Fruit fly (Drosophila melanogaster): ENCODE data around the gene CG12219.

The CG12219 gene

dm6 chrX:6340593-6341068 is 39.5 kb upstream of the CG12219 start (continued):
- peak; percentile 83 for TF ChIP-seq BtbVII (GFP tag; optimal IDR thresholded peaks at IDR 0.05)
- TF ChIP-seq ranshi (GFP tag; IDR thresholded peaks at IDR 0.05): no peak
- peak; percentile 50 for TF ChIP-seq CG3407 (GFP tag; optimal IDR thresholded peaks at IDR 0.05)
- TF ChIP-seq CG1832 (GFP tag; optimal IDR thresholded peaks at IDR 0.05): no peak
- peak; percentile 70 for TF ChIP-seq CG12104 (GFP tag; optimal IDR thresholded peaks at IDR 0.05)
- peak; percentile 65 for TF ChIP-seq CG17385 (GFP tag; optimal IDR thresholded peaks at IDR 0.05)
- TF ChIP-seq Six4 (GFP tag; optimal IDR thresholded peaks at IDR 0.05): peak; percentile 29
- no peak for TF ChIP-seq Opbp (GFP tag; IDR thresholded peaks at IDR 0.05; ENCODE audit: partially characterized antibody)
- TF ChIP-seq gcm2 (GFP tag; optimal IDR thresholded peaks at IDR 0.05): peak; percentile 27
- peak; percentile 49 for TF ChIP-seq zfh2 (GFP tag; optimal IDR thresholded peaks at IDR 0.05)
- peak; percentile 62 for TF ChIP-seq dysf (GFP tag; IDR thresholded peaks at IDR 0.05)
- no peak for TF ChIP-seq Hey (tag; optimal IDR thresholded peaks at IDR 0.05)
- TF ChIP-seq CG30403 (GFP tag; optimal IDR thresholded peaks at IDR 0.05): peak; percentile 78
- TF ChIP-seq eyg (GFP tag; optimal IDR thresholded peaks at IDR 0.05): peak; percentile 10
- no peak for TF ChIP-seq Sry-δ (GFP tag; optimal IDR thresholded peaks at IDR 0.05)
- TF ChIP-seq CG10147 (GFP tag; optimal IDR thresholded peaks at IDR 0.05): peak; percentile 91
- TF ChIP-seq Oaz (GFP tag; IDR thresholded peaks at IDR 0.05): no peak
- peak; percentile 83 for TF ChIP-seq CG10979 (tag; optimal IDR thresholded peaks at IDR 0.05)
- TF ChIP-seq peb (GFP tag; IDR thresholded peaks at IDR 0.05): peak; percentile 35; the same call in 1 of the 2 replicates
- peak in 1 of 2 experiments; percentile 83 for TF ChIP-seq Eip74EF (GFP tag; optimal IDR thresholded peaks at IDR 0.05)
- TF ChIP-seq ewg (GFP tag; optimal IDR thresholded peaks at IDR 0.05): peak; percentile 58
- peak; percentile 54 for TF ChIP-seq CG9817 (tag; optimal IDR thresholded peaks at IDR 0.05)
- peak; percentile 27 for TF ChIP-seq CG4820 (GFP tag; optimal IDR thresholded peaks at IDR 0.05)
- peak; percentile 74 for TF ChIP-seq CG1529 (GFP tag; optimal IDR thresholded peaks at IDR 0.05)
- no peak for TF ChIP-seq grn (GFP tag; optimal IDR thresholded peaks at IDR 0.05)
- peak; percentile 87 for TF ChIP-seq CG17361 (GFP tag; IDR thresholded peaks at IDR 0.05)
- no peak for TF ChIP-seq emc (GFP tag; optimal IDR thresholded peaks at IDR 0.05)
- peak; percentile 77 for TF ChIP-seq PHDP (tag; optimal IDR thresholded peaks at IDR 0.05)
- no peak for TF ChIP-seq mld (GFP tag; IDR thresholded peaks at IDR 0.05; ENCODE audit: partially characterized antibody)
- TF ChIP-seq ap (GFP tag; IDR thresholded peaks at IDR 0.05): no peak
- TF ChIP-seq aop (GFP tag; IDR thresholded peaks at IDR 0.05): no peak
- TF ChIP-seq MTF-1 (GFP tag; optimal IDR thresholded peaks at IDR 0.05; ENCODE audit: borderline replicate concordance): no peak
- peak; percentile 67 for TF ChIP-seq Usf (GFP tag; optimal IDR thresholded peaks at IDR 0.05)
- TF ChIP-seq wdn (GFP tag; IDR thresholded peaks at IDR 0.05): peak; percentile 50; the same call in 1 of the 2 replicates
- no peak for TF ChIP-seq dati (GFP tag; IDR thresholded peaks at IDR 0.05)
- peak; percentile 40; the same call in 1 of the 3 replicates for TF ChIP-seq Aef1 (GFP tag; IDR thresholded peaks at IDR 0.05)
- TF ChIP-seq CG9727 (GFP tag; optimal IDR thresholded peaks at IDR 0.05): peak; percentile 80
- peak; percentile 28 for TF ChIP-seq CG2202 (tag; optimal IDR thresholded peaks at IDR 0.05)
- TF ChIP-seq CG13894 (tag; optimal IDR thresholded peaks at IDR 0.05): peak; percentile 44
- TF ChIP-seq Antp (GFP tag; optimal IDR thresholded peaks at IDR 0.05): peak; percentile 3
- no peak for TF ChIP-seq tx (GFP tag; optimal IDR thresholded peaks at IDR 0.05)
- peak; percentile 73 for TF ChIP-seq bcd (GFP tag; optimal IDR thresholded peaks at IDR 0.05)
- TF ChIP-seq CG30020 (tag; optimal IDR thresholded peaks at IDR 0.05): peak; percentile 34
- no peak for TF ChIP-seq CG1792 (GFP tag; optimal IDR thresholded peaks at IDR 0.05)
- TF ChIP-seq Neu2 (GFP tag; optimal IDR thresholded peaks at IDR 0.05; ENCODE audit: borderline replicate concordance): no peak
- no peak for TF ChIP-seq pb (GFP tag; optimal IDR thresholded peaks at IDR 0.05)
- TF ChIP-seq hkb (optimal IDR thresholded peaks at IDR 0.05): no peak
- peak; percentile 64; the same call in 1 of the 2 replicates for TF ChIP-seq hkb (GFP tag; IDR thresholded peaks at IDR 0.05)
- TF ChIP-seq CG6854 (GFP tag; optimal IDR thresholded peaks at IDR 0.05): peak; percentile 74
- TF ChIP-seq Dip3 (GFP tag; optimal IDR thresholded peaks at IDR 0.05): peak; percentile 34
- TF ChIP-seq ind (GFP tag; optimal IDR thresholded peaks at IDR 0.05): peak; percentile 74
